Worm (Caenorhabditis elegans): ENCODE measurements around the gene fbxb-31.

DNA sequence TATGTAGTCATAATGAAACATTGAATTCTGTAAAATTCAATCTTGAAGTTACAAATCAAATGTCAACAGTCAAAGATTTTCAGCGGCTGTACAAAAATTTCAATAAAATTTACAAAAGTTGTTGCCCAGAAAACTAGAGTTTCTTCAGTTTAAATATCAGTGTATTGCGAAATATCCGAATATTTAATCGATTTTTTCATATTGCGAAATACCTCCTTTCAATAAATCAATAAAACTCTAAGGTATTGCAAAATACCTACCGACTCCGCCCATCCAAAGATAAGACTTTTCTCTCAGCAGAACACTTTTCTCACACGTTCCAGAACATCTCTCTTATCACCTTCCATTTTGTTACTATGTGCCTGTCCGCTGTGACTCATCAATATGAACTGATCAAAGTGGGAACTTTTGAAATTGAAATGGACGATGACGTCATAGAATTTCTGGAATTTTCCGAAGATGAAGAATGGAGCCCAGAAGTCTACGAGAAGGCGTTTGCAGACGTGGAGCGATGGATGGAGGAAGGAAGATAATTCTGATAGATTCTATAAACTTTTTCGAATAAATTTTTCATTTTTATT is 45.4 kb upstream of the fbxb-31 start:
- TF ChIP-seq ztf-29 (GFP tag; IDR thresholded peaks at IDR 0.05) (no peak), ztf-23 (GFP tag; IDR thresholded peaks at IDR 0.05) (no peak), flt-1 (GFP tag; IDR thresholded peaks at IDR 0.05) (no peak), tab-1 (GFP tag; IDR thresholded peaks at IDR 0.05) (no peak)
